Worm (Caenorhabditis elegans): ENCODE results near the gene dcn-1.

Gene dcn-1

ce11 chrIII:4281955-4282618, 31.6 kb upstream of the dcn-1 start:
- TF ChIP-seq sptf-1 (tag; optimal IDR thresholded peaks at IDR 0.05) (peak; percentile 74), unc-62 (GFP tag; optimal IDR thresholded peaks at IDR 0.05) (peak; percentile 99), lin-13 (tag; optimal IDR thresholded peaks at IDR 0.05) (peak; percentile 64), ceh-83 (GFP tag; optimal IDR thresholded peaks at IDR 0.05) (no peak), snpc-4 (tag; optimal IDR thresholded peaks at IDR 0.05) (no peak), drap-1 (GFP tag; optimal IDR thresholded peaks at IDR 0.05) (peak; percentile 84), mab-5 (tag; optimal IDR thresholded peaks at IDR 0.05) (no peak), lsy-2 (tag; optimal IDR thresholded peaks at IDR 0.05) (peak; percentile 68), M03D4.4 (tag; optimal IDR thresholded peaks at IDR 0.05) (peak; percentile 81), nhr-12 (tag; optimal IDR thresholded peaks at IDR 0.05) (peak; percentile 86), tbx-8 (GFP tag; optimal IDR thresholded peaks at IDR 0.05) (peak; percentile 61), nhr-28 (tag; optimal IDR thresholded peaks at IDR 0.05) (no peak), ztf-11 (tag; optimal IDR thresholded peaks at IDR 0.05) (peak; percentile 81), ceh-39 (tag; optimal IDR thresholded peaks at IDR 0.05) (peak; percentile 93), ham-2 (GFP tag; optimal IDR thresholded peaks at IDR 0.05) (peak; percentile 98), ces-1 (GFP tag; optimal IDR thresholded peaks at IDR 0.05) (peak; percentile 91), unc-120 (tag; optimal IDR thresholded peaks at IDR 0.05; ENCODE audit: poor library complexity, severe bottlenecking) (peak; percentile 97), elt-3 (tag; optimal IDR thresholded peaks at IDR 0.05) (no peak), nhr-237 (tag; optimal IDR thresholded peaks at IDR 0.05) (peak; percentile 79), pha-4 (tag; optimal IDR thresholded peaks at IDR 0.05) (peak; percentile 92), hlh-1 (tag; optimal IDR thresholded peaks at IDR 0.05) (peak; percentile 73), bed-3 (GFP tag; optimal IDR thresholded peaks at IDR 0.05) (no peak), nhr-2 (tag; optimal IDR thresholded peaks at IDR 0.05) (peak; percentile 65), nhr-76 (tag; optimal IDR thresholded peaks at IDR 0.05) (no peak), sem-2 (GFP tag; optimal IDR thresholded peaks at IDR 0.05) (no peak), cnd-1 (tag; optimal IDR thresholded peaks at IDR 0.05) (peak; percentile 80), mls-2 (tag; optimal IDR thresholded peaks at IDR 0.05) (peak; percentile 93), ceh-43 (GFP tag; optimal IDR thresholded peaks at IDR 0.05) (peak; percentile 69), flh-1 (GFP tag; optimal IDR thresholded peaks at IDR 0.05) (peak; percentile 40), mep-1 (tag; optimal IDR thresholded peaks at IDR 0.05) (peak; percentile 94), lin-32 (GFP tag; optimal IDR thresholded peaks at IDR 0.05) (no peak), blmp-1 (tag; optimal IDR thresholded peaks at IDR 0.05) (no peak), zip-8 (tag; optimal IDR thresholded peaks at IDR 0.05) (no peak), unc-39 (tag; optimal IDR thresholded peaks at IDR 0.05) (peak; percentile 60), elt-1 (tag; optimal IDR thresholded peaks at IDR 0.05; ENCODE audit: borderline replicate concordance, insufficient read depth) (peak; percentile 48)

ce11 chrIII:4283175-4283574, 30.5 kb upstream of the dcn-1 start:
- TF ChIP-seq unc-120 (tag; optimal IDR thresholded peaks at IDR 0.05; ENCODE audit: poor library complexity, severe bottlenecking) (peak; percentile 81), flh-1 (GFP tag; optimal IDR thresholded peaks at IDR 0.05) (no peak), sem-2 (GFP tag; optimal IDR thresholded peaks at IDR 0.05) (no peak), ces-1 (GFP tag; optimal IDR thresholded peaks at IDR 0.05) (peak; percentile 10), hlh-1 (tag; optimal IDR thresholded peaks at IDR 0.05) (peak; percentile 99), elt-1 (tag; optimal IDR thresholded peaks at IDR 0.05; ENCODE audit: borderline replicate concordance, insufficient read depth) (no peak), blmp-1 (tag; optimal IDR thresholded peaks at IDR 0.05) (no peak), unc-39 (tag; optimal IDR thresholded peaks at IDR 0.05) (no peak), drap-1 (GFP tag; optimal IDR thresholded peaks at IDR 0.05) (no peak), sptf-1 (tag; optimal IDR thresholded peaks at IDR 0.05) (no peak), unc-62 (GFP tag; optimal IDR thresholded peaks at IDR 0.05) (peak; percentile 73)

DNA sequence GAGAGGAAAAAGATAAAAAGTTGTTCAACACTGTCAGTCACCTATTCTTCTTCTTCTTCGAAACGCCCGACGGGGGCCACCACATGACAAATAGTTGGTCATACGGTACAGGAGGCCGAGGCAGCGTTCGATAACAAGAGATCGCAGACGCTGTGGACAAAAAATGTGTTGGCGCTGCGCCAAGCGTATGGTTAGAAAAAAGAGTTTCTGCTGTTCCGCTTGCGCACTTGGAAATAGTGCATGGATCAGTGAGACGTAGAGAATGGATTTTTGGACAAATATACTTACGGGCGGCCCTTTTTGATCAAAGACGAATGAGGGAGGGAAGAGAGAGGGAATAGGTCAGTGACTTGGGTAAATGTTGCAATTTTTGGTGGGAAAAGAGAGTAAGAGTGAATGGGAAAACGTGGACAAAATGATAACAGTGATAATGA, 29.0 kb upstream of the dcn-1 start:
- TF ChIP-seq cnd-1 (tag; optimal IDR thresholded peaks at IDR 0.05) (peak; percentile 8), ceh-83 (GFP tag; optimal IDR thresholded peaks at IDR 0.05) (no peak)

DNA sequence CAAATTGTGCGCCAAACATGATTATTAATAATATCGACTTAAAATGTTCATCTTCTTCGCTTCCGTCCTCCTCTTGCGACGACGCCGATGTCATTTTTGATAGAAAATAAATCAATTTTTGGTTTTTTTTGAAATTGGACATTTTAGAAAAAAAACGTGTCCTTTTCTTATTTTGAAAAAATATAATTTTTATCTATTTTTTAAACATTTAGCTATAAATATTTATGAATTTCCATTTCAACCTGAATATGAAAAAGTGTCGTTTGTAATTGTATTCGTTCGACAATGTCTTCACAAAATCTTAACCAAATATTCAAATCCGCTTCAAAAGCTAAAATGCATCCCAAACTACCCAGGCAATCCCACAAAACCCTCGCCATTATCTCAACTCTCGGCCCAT, 26.3 kb upstream of the dcn-1 start, which contains the start of gene R10E4.3:
TSS of gene R10E4.3 (minus strand) at position 101 of the 400 bp plus-strand sequence.
- no peak for TF ChIP-seq unc-62 (GFP tag; optimal IDR thresholded peaks at IDR 0.05)
- TF ChIP-seq ceh-83 (GFP tag; optimal IDR thresholded peaks at IDR 0.05): no peak
- no peak for TF ChIP-seq ceh-43 (GFP tag; optimal IDR thresholded peaks at IDR 0.05)
- TF ChIP-seq blmp-1 (tag; optimal IDR thresholded peaks at IDR 0.05): no peak
- TF ChIP-seq sem-2 (GFP tag; optimal IDR thresholded peaks at IDR 0.05): no peak
- TF ChIP-seq elt-1 (tag; optimal IDR thresholded peaks at IDR 0.05; ENCODE audit: borderline replicate concordance, insufficient read depth): no peak
